Worm (Caenorhabditis elegans) whole organism, L2 larva: ENCODE measurements around the gene arp-1.

Experiments used
- R02D3.7 ChIP-seq: fragments of 150-350 bp; optimal IDR thresholded peaks from 2 replicates; lab custom pipeline; 2014; ENCODE audit warnings: missing biosample characterization, missing genetic modification characterization
- ceh-16 ChIP-seq: fragments of 150-350 bp; optimal IDR thresholded peaks from 2 replicates; lab custom pipeline; 2014; ENCODE audit warnings: missing biosample characterization, missing genetic modification characterization
- gmeb-1 ChIP-seq: fragments of 150-350 bp; optimal IDR thresholded peaks from 2 replicates; lab custom pipeline; 2014; ENCODE audit warnings: missing biosample characterization, missing genetic modification characterization
- mdl-1 ChIP-seq, 2 experiments: fragments of 150-350 bp in 1 of 2; sonication (generic microtip) in 1 of 2; optimal IDR thresholded peaks; 2 replicates each; lab custom pipeline; 2017; ENCODE audit warnings: missing biosample characterization in 2 of 2, missing genetic modification characterization in 2 of 2

DNA sequence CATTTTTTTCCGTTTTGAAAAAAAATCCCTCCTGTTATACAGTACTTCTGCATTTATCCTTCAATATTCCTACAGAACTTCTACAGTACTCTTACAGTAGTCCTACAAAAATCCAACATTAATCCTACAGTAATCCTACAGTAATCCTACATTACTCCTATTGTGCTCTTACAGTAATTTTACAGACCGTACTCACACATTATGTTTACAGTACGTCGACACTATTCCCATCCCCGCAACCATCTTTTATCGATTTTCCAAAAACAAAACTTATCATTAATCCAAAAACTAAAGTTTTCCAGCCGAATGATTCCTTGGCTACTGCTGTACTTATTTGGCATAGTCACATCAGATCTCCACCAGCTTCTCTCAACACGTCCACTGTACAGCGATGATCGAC, 35.9 kb upstream of the arp-1 start, which contains the start of gene Y53F4B.20:
- no peak for TF ChIP-seq R02D3.7
- TF ChIP-seq gmeb-1 (tag; lab: Kevin White, UChicago), result no peak
- no peak for TF ChIP-seq ceh-16 (tag; lab: Kevin White, UChicago)
- TF ChIP-seq mdl-1 (tag; optimal IDR thresholded peaks at IDR 0.05; lab: Kevin White, UChicago), result no peak
